Worm (Caenorhabditis elegans) whole organism, late embryonic: Measurements from ENCODE around the gene Y110A2AL.3.

Experiments used
- C08G9.2 ChIP-seq: sonication (generic microtip); optimal IDR thresholded peaks from 2 replicates; lab custom pipeline; 2016; ENCODE audit warnings: mild to moderate bottlenecking, missing genetic modification characterization, moderate library complexity, missing compliant biosample characterization
- T23F11.4 ChIP-seq: fragments of 200-800 bp; sonication (Bioruptor generic); optimal IDR thresholded peaks from 2 replicates; lab custom pipeline; 2018; ENCODE audit warnings: mild to moderate bottlenecking, missing genetic modification characterization, missing compliant biosample characterization
- ceh-31 ChIP-seq: sonication (generic microtip); optimal IDR thresholded peaks from 2 replicates; lab custom pipeline; 2016; ENCODE audit warnings: missing genetic modification characterization, missing compliant biosample characterization
- ceh-48 ChIP-seq: sonication (generic microtip); optimal IDR thresholded peaks from 2 replicates; lab custom pipeline; 2016; ENCODE audit warnings: missing genetic modification characterization, inconsistent platforms, missing compliant biosample characterization
- elt-4 ChIP-seq: sonication (generic microtip); optimal IDR thresholded peaks from 2 replicates; lab custom pipeline; 2016; ENCODE audit warnings: missing genetic modification characterization, missing compliant biosample characterization
- fkh-10 ChIP-seq: fragments of 150-350 bp; optimal IDR thresholded peaks from 2 replicates; lab custom pipeline; 2014; ENCODE audit warnings: missing biosample characterization, missing genetic modification reagents, missing genetic modification characterization
- hlh-15 ChIP-seq: sonication (generic microtip); optimal IDR thresholded peaks from 2 replicates; lab custom pipeline; 2016; ENCODE audit warnings: missing genetic modification characterization, missing compliant biosample characterization
- nhr-11 ChIP-seq: fragments of 150-350 bp; optimal IDR thresholded peaks from 2 replicates; lab custom pipeline; 2014; ENCODE audit warnings: missing biosample characterization, missing genetic modification characterization
- syd-9 ChIP-seq: sonication (generic microtip); optimal IDR thresholded peaks from 2 replicates; lab custom pipeline; 2016; ENCODE audit warnings: mild to moderate bottlenecking, missing genetic modification characterization, moderate library complexity, missing compliant biosample characterization
- tbx-2 ChIP-seq: sonication (generic microtip); optimal IDR thresholded peaks from 2 replicates; lab custom pipeline; 2016; ENCODE audit warnings: missing genetic modification characterization, missing compliant biosample characterization
- unc-55 ChIP-seq: sonication (generic microtip); optimal IDR thresholded peaks from 2 replicates; lab custom pipeline; 2017; ENCODE audit warnings: missing biosample characterization, missing genetic modification reagents, missing genetic modification characterization

Y110A2AL.3 gene

ce11 chrII:2901158-2901557 lies 34.3 kb downstream of the Y110A2AL.3 start:
- TF ChIP-seq ceh-48 (tag; lab: Kevin White, UChicago): peak; percentile 59
- no peak for TF ChIP-seq C08G9.2 (tag; lab: Kevin White, UChicago)
- TF ChIP-seq, all 69 proteins: peak for 1

- TF ChIP-seq unc-55 (GFP tag; lab: Kevin White, UChicago): no peak
These were observed 36.9 kb downstream of the Y110A2AL.3 start for ce11 chrII:2903748-2904147.

- no peak for TF ChIP-seq elt-4 (tag; lab: Kevin White, UChicago)
- no peak for TF ChIP-seq ceh-31 (tag; lab: Kevin White, UChicago)
- no peak for TF ChIP-seq nhr-11
- no peak for TF ChIP-seq T23F11.4 (GFP tag; lab: Kevin White, UChicago)
- no peak for TF ChIP-seq syd-9 (tag; lab: Kevin White, UChicago)
- no peak for TF ChIP-seq fkh-10 (GFP tag; lab: Kevin White, UChicago)
- no peak for TF ChIP-seq hlh-15
- no peak for TF ChIP-seq tbx-2
- TF ChIP-seq, all 69 proteins: peak for 0
These were observed 46.6 kb downstream of the Y110A2AL.3 start, which contains the start of gene ubc-15 for ce11 chrII:2913505-2913904. Gene ubc-15, minus strand, starts transcription at chrII:2913605.
